Fruit fly (Drosophila melanogaster) whole organism, embryonic: ENCODE measurements around the gene CG42488.

Source experiments
- C15 ChIP-seq: fragments of 200-800 bp; sonication (Bioruptor generic); IDR thresholded peaks from 3 replicates; pipeline ENCODE4 v1.3.6; 2022; ENCODE audit warnings: missing biosample characterization, missing genetic modification characterization
- CG10147 ChIP-seq: fragments of 200-800 bp; sonication (Bioruptor generic); optimal IDR thresholded peaks from 2 replicates; lab custom pipeline; 2019; ENCODE audit warnings: missing biosample characterization, mild to moderate bottlenecking, missing genetic modification characterization, moderate library complexity
- CG10543 ChIP-seq: fragments of 200-800 bp; sonication (Bioruptor generic); optimal IDR thresholded peaks from 3 replicates; lab custom pipeline; 2017; ENCODE audit warnings: missing biosample characterization, mild to moderate bottlenecking, missing genetic modification characterization, moderate library complexity
- CG10565 ChIP-seq: fragments of 200-800 bp; sonication (Bioruptor generic); optimal IDR thresholded peaks from 3 replicates; lab custom pipeline; 2016; ENCODE audit warnings: missing biosample characterization, mild to moderate bottlenecking, missing genetic modification characterization
- CG12155 ChIP-seq: fragments of 200-800 bp; sonication (Bioruptor generic); optimal IDR thresholded peaks from 3 replicates; lab custom pipeline; 2016; ENCODE audit warnings: missing biosample characterization, missing genetic modification characterization
- CG13123 ChIP-seq: fragments of 200-800 bp; sonication (Bioruptor generic); optimal IDR thresholded peaks from 2 replicates; lab custom pipeline; 2016; ENCODE audit warnings: missing biosample characterization, missing genetic modification characterization
- CG13894 ChIP-seq: fragments of 200-800 bp; sonication (Bioruptor generic); optimal IDR thresholded peaks from 3 replicates; lab custom pipeline; 2018; ENCODE audit warnings: missing biosample characterization, mild to moderate bottlenecking, missing genetic modification characterization, moderate library complexity
- CG14965 ChIP-seq: fragments of 200-800 bp; sonication (Bioruptor generic); optimal IDR thresholded peaks from 2 replicates; lab custom pipeline; 2016; ENCODE audit warnings: missing biosample characterization, missing genetic modification characterization, borderline replicate concordance
- CG1647 ChIP-seq: fragments of 200-800 bp; sonication (Bioruptor generic); optimal IDR thresholded peaks from 3 replicates; lab custom pipeline; 2016; ENCODE audit warnings: missing biosample characterization, missing genetic modification characterization
- CG17359 ChIP-seq: fragments of 200-800 bp; sonication (Bioruptor generic); optimal IDR thresholded peaks from 3 replicates; lab custom pipeline; 2018; ENCODE audit warnings: missing biosample characterization, mild to moderate bottlenecking, missing genetic modification characterization, moderate library complexity
- CG2129 ChIP-seq: fragments of 200-800 bp; sonication (Bioruptor generic); IDR thresholded peaks from 2 replicates; pipeline ENCODE4 v1.3.6; 2022; ENCODE audit warnings: missing biosample characterization, missing genetic modification characterization; ENCODE audit not compliant: partially characterized antibody
- CG2678 ChIP-seq: fragments of 200-800 bp; sonication (Bioruptor generic); optimal IDR thresholded peaks from 3 replicates; lab custom pipeline; 2019; ENCODE audit warnings: missing biosample characterization, mild to moderate bottlenecking, missing genetic modification characterization, moderate library complexity
- CG3407 ChIP-seq: fragments of 200-800 bp; sonication (Bioruptor generic); optimal IDR thresholded peaks from 2 replicates; lab custom pipeline; 2018; ENCODE audit warnings: missing biosample characterization, mild to moderate bottlenecking, missing genetic modification characterization
- CG3726 ChIP-seq: fragments of 200-800 bp; sonication (Bioruptor generic); IDR thresholded peaks from 3 replicates; pipeline ENCODE4, ENCODE4 v1.3.6; 2022; ENCODE audit warnings: missing biosample characterization, missing genetic modification characterization
- D19A ChIP-seq: fragments of 200-800 bp; optimal IDR thresholded peaks from 3 replicates; lab custom pipeline; 2019; ENCODE audit warnings: missing biosample characterization, mild to moderate bottlenecking, missing genetic modification characterization, moderate library complexity
- Dp ChIP-seq: fragments of 200-800 bp; sonication (Bioruptor generic); optimal IDR thresholded peaks from 2 replicates; lab custom pipeline; 2018; ENCODE audit warnings: missing biosample characterization, mild to moderate bottlenecking, missing genetic modification characterization, moderate library complexity
- Dref ChIP-seq: fragments of 200-800 bp; sonication (Bioruptor generic); IDR thresholded peaks from 2 replicates; pipeline ENCODE4 v1.3.6; 2022; ENCODE audit warnings: missing biosample characterization, missing genetic modification characterization
- Gsc ChIP-seq: fragments of 200-800 bp; sonication (Bioruptor generic); IDR thresholded peaks from 2 replicates; pipeline ENCODE4 v1.3.6; 2022; ENCODE audit warnings: missing biosample characterization, missing genetic modification characterization
- Gug ChIP-seq: fragments of 200-800 bp; sonication (Bioruptor generic); IDR thresholded peaks from 4 replicates; pipeline ENCODE4 v1.3.6; 2022; ENCODE audit warnings: missing biosample characterization, missing genetic modification characterization
- H15 ChIP-seq: fragments of 200-800 bp; sonication (Bioruptor generic); IDR thresholded peaks from 3 replicates; pipeline ENCODE4 v1.3.6; 2022; ENCODE audit warnings: missing biosample characterization, missing genetic modification characterization
- Meics ChIP-seq: fragments of 200-800 bp; sonication (Bioruptor generic); optimal IDR thresholded peaks from 2 replicates; lab custom pipeline; 2017; ENCODE audit warnings: missing biosample characterization, mild to moderate bottlenecking, missing genetic modification characterization
- Opbp ChIP-seq: fragments of 200-800 bp; sonication (Bioruptor generic); IDR thresholded peaks from 3 replicates; pipeline ENCODE4 v1.3.6; 2022; ENCODE audit warnings: missing biosample characterization, missing genetic modification characterization; ENCODE audit not compliant: partially characterized antibody
- PHDP ChIP-seq: fragments of 200-800 bp; sonication (Bioruptor generic); optimal IDR thresholded peaks from 3 replicates; lab custom pipeline; 2018; ENCODE audit warnings: missing biosample characterization, mild to moderate bottlenecking, missing genetic modification characterization, moderate library complexity
- Pdp1 ChIP-seq, 2 experiments: fragments of 200-800 bp; sonication (Bioruptor generic); optimal IDR thresholded peaks; 3 replicates each; lab custom pipeline; 2016; ENCODE audit warnings: missing biosample characterization in 2 of 2, missing genetic modification characterization in 2 of 2, mild to moderate bottlenecking in 1 of 2, moderate library complexity in 1 of 2
- Scr ChIP-seq: fragments of 200-800 bp; sonication (Bioruptor generic); IDR thresholded peaks from 2 replicates; pipeline ENCODE4 v1.3.6; 2022; ENCODE audit warnings: missing biosample characterization, missing genetic modification characterization; ENCODE audit not compliant: partially characterized antibody
- Sin3A ChIP-seq: fragments of >200 bp; optimal IDR thresholded peaks from 2 replicates; lab custom pipeline; 2018
- Sox102F ChIP-seq: fragments of 200-800 bp; sonication (Bioruptor generic); optimal IDR thresholded peaks from 2 replicates; lab custom pipeline; 2018; ENCODE audit warnings: missing biosample characterization, mild to moderate bottlenecking, missing genetic modification characterization, moderate library complexity
- ab ChIP-seq: fragments of 200-800 bp; sonication (Bioruptor generic); optimal IDR thresholded peaks from 2 replicates; lab custom pipeline; 2016; ENCODE audit warnings: missing biosample characterization, missing genetic modification characterization
- ap ChIP-seq: fragments of 200-800 bp; sonication (Bioruptor generic); IDR thresholded peaks from 2 replicates; pipeline ENCODE4 v1.3.6; 2022; ENCODE audit warnings: missing biosample characterization, missing genetic modification characterization
- chif ChIP-seq, 2 experiments: fragments of 200-800 bp; sonication (Bioruptor generic); optimal IDR thresholded peaks; 3 replicates each; lab custom pipeline; 2016; ENCODE audit warnings: missing biosample characterization in 2 of 2, missing genetic modification characterization in 2 of 2
- chn ChIP-seq: fragments of 200-800 bp; sonication (Bioruptor generic); optimal IDR thresholded peaks from 2 replicates; lab custom pipeline; 2016; ENCODE audit warnings: missing biosample characterization, missing genetic modification characterization
- corto ChIP-seq: fragments of 200-800 bp; sonication (Bioruptor generic); optimal IDR thresholded peaks from 2 replicates; lab custom pipeline; 2016; ENCODE audit warnings: missing biosample characterization, mild to moderate bottlenecking, missing genetic modification characterization, moderate library complexity
- gfzf ChIP-seq: fragments of 200-800 bp; sonication (Bioruptor generic); optimal IDR thresholded peaks from 2 replicates; lab custom pipeline; 2016; ENCODE audit warnings: missing biosample characterization, mild to moderate bottlenecking, missing genetic modification characterization, moderate library complexity
- grn ChIP-seq: fragments of 200-800 bp; sonication (Bioruptor generic); optimal IDR thresholded peaks from 3 replicates; lab custom pipeline; 2017; ENCODE audit warnings: missing biosample characterization, missing genetic modification characterization
- gsb-n ChIP-seq: fragments of 200-800 bp; sonication (Bioruptor generic); optimal IDR thresholded peaks from 3 replicates; lab custom pipeline; 2018; ENCODE audit warnings: missing biosample characterization, mild to moderate bottlenecking, missing genetic modification characterization
- lilli ChIP-seq: fragments of 200-800 bp; sonication (Bioruptor generic); optimal IDR thresholded peaks from 3 replicates; lab custom pipeline; 2016; ENCODE audit warnings: missing biosample characterization, missing genetic modification characterization
- lola ChIP-seq, 3 experiments: fragments of >200 bp in 2 of 3; fragments of 200-800 bp in 1 of 3; sonication (Bioruptor generic) in 1 of 3; optimal IDR thresholded peaks; 2 replicates each; lab custom pipeline; 2017 to 2019; ENCODE audit warnings: missing biosample characterization in 3 of 3, missing genetic modification characterization in 3 of 3, mild to moderate bottlenecking in 1 of 3, moderate library complexity in 1 of 3
- pros ChIP-seq: fragments of 200-800 bp; sonication (Bioruptor generic); optimal IDR thresholded peaks from 3 replicates; lab custom pipeline; 2019; ENCODE audit warnings: missing biosample characterization, mild to moderate bottlenecking, missing genetic modification characterization, moderate library complexity
- ranshi ChIP-seq: fragments of 200-800 bp; sonication (Bioruptor generic); IDR thresholded peaks from 2 replicates; pipeline ENCODE4 v1.3.6; 2022; ENCODE audit warnings: missing biosample characterization, missing genetic modification characterization
- salm ChIP-seq: fragments of 200-800 bp; sonication (Bioruptor generic); optimal IDR thresholded peaks from 2 replicates; lab custom pipeline; 2018; ENCODE audit warnings: missing biosample characterization, mild to moderate bottlenecking, missing genetic modification characterization
- sens ChIP-seq: fragments of 200-800 bp; sonication (Bioruptor generic); peaks from one replicate; lab custom pipeline; 2016; ENCODE audit warnings: missing biosample characterization, missing genetic modification characterization
- seq ChIP-seq: fragments of 200-800 bp; sonication (Bioruptor generic); IDR thresholded peaks from 2 replicates; pipeline ENCODE4 v1.3.6; 2022; ENCODE audit warnings: missing biosample characterization, missing genetic modification characterization
- sima ChIP-seq: fragments of 200-800 bp; sonication (Bioruptor generic); optimal IDR thresholded peaks from 2 replicates; lab custom pipeline; 2016; ENCODE audit warnings: missing biosample characterization, missing genetic modification characterization
- sqz ChIP-seq: fragments of 200-800 bp; sonication (Bioruptor generic); optimal IDR thresholded peaks from 3 replicates; lab custom pipeline; 2018; ENCODE audit warnings: missing biosample characterization, mild to moderate bottlenecking, missing genetic modification characterization
- stc ChIP-seq: fragments of 200-800 bp; sonication (Bioruptor generic); IDR thresholded peaks from 2 replicates; pipeline ENCODE4 v1.3.6; 2022; ENCODE audit warnings: missing biosample characterization, missing genetic modification characterization
- ttk ChIP-seq: fragments of 200-800 bp; sonication (Bioruptor generic); IDR thresholded peaks from 2 replicates; pipeline ENCODE4 v2.1.2; 2022; ENCODE audit warnings: missing biosample characterization, missing genetic modification characterization
- vnd ChIP-seq: fragments of 200-800 bp; sonication (Bioruptor generic); IDR thresholded peaks from 3 replicates; pipeline ENCODE4 v1.3.6; 2022; ENCODE audit warnings: missing biosample characterization, missing genetic modification characterization; ENCODE audit not compliant: partially characterized antibody
- zfh2 ChIP-seq: fragments of 200-800 bp; sonication (Bioruptor generic); optimal IDR thresholded peaks from 2 replicates; lab custom pipeline; 2016; ENCODE audit warnings: missing biosample characterization, missing genetic modification characterization

CG42488 gene

dm6 chr3R:25445546-25446400, 37.1 kb upstream of the CG42488 start (continued):
- TF ChIP-seq CG13123 (GFP tag; lab: Kevin White, UChicago) (peak; percentile 53), Scr (GFP tag; lab: Robert Waterston, UW) (no peak), gfzf (no peak), Meics (GFP tag; lab: Kevin White, UChicago) (no peak), ranshi (GFP tag; lab: Robert Waterston, UW) (peak; percentile 24; the same call in 1 of the 2 replicates), CG10565 (GFP tag; lab: Kevin White, UChicago) (peak; percentile 39), D19A (peak; percentile 62), ap (GFP tag; lab: Robert Waterston, UW) (peak; percentile 50; the same call in 1 of the 2 replicates), CG13894 (tag; lab: Kevin White, UChicago) (no peak), corto (GFP tag; lab: Kevin White, UChicago) (no peak), sqz (GFP tag; lab: Kevin White, UChicago) (no peak), PHDP (tag; lab: Kevin White, UChicago) (peak; percentile 72), seq (GFP tag; lab: Robert Waterston, UW) (0 out of 2 replicates have a peak, but pooled peaks have one; percentile 37), lilli (GFP tag; lab: Kevin White, UChicago) (peak; percentile 39), Opbp (GFP tag; lab: Robert Waterston, UW) (0 out of 3 replicates have a peak, but pooled peaks have one; percentile 32), ab (peak; percentile 49), Gsc (no peak), vnd (GFP tag; lab: Robert Waterston, UW) (0 out of 3 replicates have a peak, but pooled peaks have one; percentile 34), salm (tag; lab: Kevin White, UChicago) (peak; percentile 26), CG17359 (peak; percentile 69), Sox102F (GFP tag; lab: Kevin White, UChicago) (peak; percentile 83), sens (peak; percentile 95), zfh2 (GFP tag; lab: Kevin White, UChicago) (no peak), grn (GFP tag; lab: Kevin White, UChicago) (no peak), CG10147 (GFP tag; lab: Kevin White, UChicago) (no peak), chif (GFP tag; optimal IDR thresholded peaks at IDR 0.05; lab: Kevin White, UChicago) (peak; percentile 62 to 70), CG3726 (GFP tag; lab: Robert Waterston, UW) (peak; percentile 70; the same call in 2 of the 3 replicates), Dref (GFP tag; lab: Robert Waterston, UW) (no peak), H15 (GFP tag; lab: Robert Waterston, UW) (peak; percentile 66; the same call in 1 of the 3 replicates), Sin3A (no peak), C15 (GFP tag; lab: Robert Waterston, UW) (no peak), CG10543 (GFP tag; lab: Kevin White, UChicago) (no peak), Gug (peak; percentile 31; the same call in 1 of the 4 replicates), CG3407 (peak; percentile 76), Dp (GFP tag; lab: Kevin White, UChicago) (no peak), CG14965 (GFP tag; lab: Kevin White, UChicago) (no peak), Pdp1 (GFP tag; optimal IDR thresholded peaks at IDR 0.05; lab: Kevin White, UChicago) (peak; percentile 64 to 68), lola (GFP tag; optimal IDR thresholded peaks at IDR 0.05; lab: Kevin White, UChicago) (peak in 1 of 3 experiments; percentile 81), ttk (GFP tag; lab: Robert Waterston, UW) (0 out of 2 replicates have a peak, but pooled peaks have one; percentile 69), pros (GFP tag; lab: Kevin White, UChicago) (no peak), gsb-n (peak; percentile 71), stc (GFP tag; lab: Robert Waterston, UW) (peak; percentile 61), CG2678 (tag; lab: Kevin White, UChicago) (peak; percentile 74), sima (GFP tag; lab: Kevin White, UChicago) (no peak), CG12155 (GFP tag; lab: Kevin White, UChicago) (no peak), chn (GFP tag; lab: Kevin White, UChicago) (peak; percentile 45), CG1647 (GFP tag; lab: Kevin White, UChicago) (no peak), CG2129 (GFP tag; lab: Robert Waterston, UW) (no peak)
